Worm (Caenorhabditis elegans) whole organism, mixed stage, embryonic: ENCODE measurements around the gene C37H5.14.

Experiments used
- blmp-1 ChIP-seq: fragments of 150-350 bp; optimal IDR thresholded peaks from 2 replicates; lab custom pipeline; 2014; ENCODE audit warnings: missing biosample characterization, missing genetic modification characterization
- ceh-83 ChIP-seq: fragments of 200-800 bp; sonication (Bioruptor generic); optimal IDR thresholded peaks from 2 replicates; lab custom pipeline; 2018; ENCODE audit warnings: mild to moderate bottlenecking, missing genetic modification characterization, missing compliant biosample characterization
- elt-1 ChIP-seq: sonication (generic microtip); optimal IDR thresholded peaks from 2 replicates; lab custom pipeline; 2017; ENCODE audit warnings: missing genetic modification characterization, mild to moderate bottlenecking, missing compliant biosample characterization, antibody characterized with exemption, moderate library complexity, borderline replicate concordance; ENCODE audit not compliant: insufficient read depth
- lin-32 ChIP-seq: fragments of 200-800 bp; sonication (Bioruptor generic); optimal IDR thresholded peaks from 2 replicates; lab custom pipeline; 2018; ENCODE audit warnings: mild to moderate bottlenecking, missing genetic modification characterization, missing compliant biosample characterization
- lsy-2 ChIP-seq: fragments of 150-350 bp; optimal IDR thresholded peaks from 2 replicates; lab custom pipeline; 2014; ENCODE audit warnings: missing biosample characterization, missing genetic modification characterization
- mep-1 ChIP-seq: fragments of 150-350 bp; optimal IDR thresholded peaks from 2 replicates; lab custom pipeline; 2017; ENCODE audit warnings: missing biosample characterization, missing genetic modification reagents, missing genetic modification characterization, inconsistent platforms
- nhr-2 ChIP-seq: fragments of 150-350 bp; optimal IDR thresholded peaks from 2 replicates; lab custom pipeline; 2014; ENCODE audit warnings: missing biosample characterization, missing genetic modification characterization
- nhr-237 ChIP-seq: fragments of 150-350 bp; optimal IDR thresholded peaks from 2 replicates; lab custom pipeline; 2014; ENCODE audit warnings: missing biosample characterization, missing genetic modification characterization
- pha-4 ChIP-seq: fragments of 150-350 bp; optimal IDR thresholded peaks from 2 replicates; lab custom pipeline; 2018; ENCODE audit warnings: missing biosample characterization, missing genetic modification reagents, missing genetic modification characterization
- sem-2 ChIP-seq: fragments of 200-800 bp; sonication (Bioruptor generic); optimal IDR thresholded peaks from 2 replicates; lab custom pipeline; 2018; ENCODE audit warnings: mild to moderate bottlenecking, missing genetic modification characterization, missing compliant biosample characterization
- snpc-4 ChIP-seq: fragments of 150-350 bp; optimal IDR thresholded peaks from 2 replicates; lab custom pipeline; 2014; ENCODE audit warnings: missing biosample characterization, missing genetic modification characterization
- unc-39 ChIP-seq: fragments of 150-350 bp; optimal IDR thresholded peaks from 2 replicates; lab custom pipeline; 2014; ENCODE audit warnings: missing biosample characterization, missing genetic modification characterization
- unc-62 ChIP-seq: fragments of 150-350 bp; optimal IDR thresholded peaks from 2 replicates; lab custom pipeline; 2014; ENCODE audit warnings: missing biosample characterization, missing genetic modification reagents, missing genetic modification characterization
- ztf-11 ChIP-seq: fragments of 150-350 bp; optimal IDR thresholded peaks from 2 replicates; lab custom pipeline; 2014; ENCODE audit warnings: missing biosample characterization, missing genetic modification characterization

- no peak for TF ChIP-seq ceh-83 (GFP tag; lab: Kevin White, UChicago)
- TF ChIP-seq lsy-2 = no peak
- TF ChIP-seq lin-32 (GFP tag; lab: Kevin White, UChicago) = no peak
- TF ChIP-seq nhr-2 (tag; lab: Kevin White, UChicago) = no peak
- TF ChIP-seq nhr-237 (tag; lab: Kevin White, UChicago) = no peak
- TF ChIP-seq unc-62 (GFP tag; lab: Kevin White, UChicago) = no peak
- TF ChIP-seq ztf-11 (tag; lab: Kevin White, UChicago) = no peak
- no peak for TF ChIP-seq unc-39 (tag; lab: Kevin White, UChicago)
- no peak for TF ChIP-seq snpc-4
- no peak for TF ChIP-seq sem-2 (GFP tag; lab: Kevin White, UChicago)
- TF ChIP-seq pha-4 (tag; lab: Kevin White, UChicago) = no peak
- no peak for TF ChIP-seq blmp-1 (tag; lab: Kevin White, UChicago)
- no peak for TF ChIP-seq mep-1 (tag; lab: Kevin White, UChicago)
- TF ChIP-seq elt-1 (tag; lab: Kevin White, UChicago) = no peak
Observed at ce11 chrV:4805847-4806246, 28.3 kb downstream of the C37H5.14 start, which contains the start of gene R02F11.3.
